Fruit fly (Drosophila melanogaster) whole organism, prepupa: Measurements from ENCODE around the gene Cyp4d20.

Source experiments
- Blimp-1 ChIP-seq: fragments of 200-800 bp; sonication (Bioruptor generic); optimal IDR thresholded peaks from 3 replicates; lab custom pipeline; 2017; ENCODE audit warnings: missing biosample characterization, missing genetic modification characterization, mild to moderate bottlenecking, moderate library complexity, missing genetic modification reagents
- CG10631 ChIP-seq: fragments of 200-800 bp; sonication (Bioruptor generic); optimal IDR thresholded peaks from 2 replicates; lab custom pipeline; 2016; ENCODE audit warnings: missing biosample characterization, missing genetic modification characterization
- CG10669 ChIP-seq: fragments of 200-800 bp; sonication (Bioruptor generic); optimal IDR thresholded peaks from 3 replicates; lab custom pipeline; 2018; ENCODE audit warnings: missing biosample characterization, mild to moderate bottlenecking, missing genetic modification characterization, moderate library complexity
- CG11294 ChIP-seq: fragments of 200-800 bp; sonication (Bioruptor generic); IDR thresholded peaks from 2 replicates; pipeline ENCODE4 v1.3.6; 2022; ENCODE audit warnings: missing biosample characterization, missing genetic modification characterization
- CG11762 ChIP-seq: fragments of 200-800 bp; sonication (Bioruptor generic); optimal IDR thresholded peaks from 3 replicates; lab custom pipeline; 2016; ENCODE audit warnings: missing biosample characterization, missing genetic modification characterization; ENCODE audit not compliant: insufficient read depth
- CG11902 ChIP-seq: fragments of 200-800 bp; sonication (Bioruptor generic); optimal IDR thresholded peaks from 3 replicates; lab custom pipeline; 2016; ENCODE audit warnings: missing biosample characterization, missing genetic modification characterization
- CG15336 ChIP-seq: fragments of 200-800 bp; sonication (Bioruptor generic); IDR thresholded peaks from 2 replicates; pipeline ENCODE4 v1.3.6; 2022; ENCODE audit warnings: missing biosample characterization, missing genetic modification characterization
- CG1621 ChIP-seq: fragments of 200-800 bp; sonication (Bioruptor generic); optimal IDR thresholded peaks from 3 replicates; lab custom pipeline; 2018; ENCODE audit warnings: missing biosample characterization, mild to moderate bottlenecking, missing genetic modification characterization
- CG16779 ChIP-seq: fragments of 200-800 bp; sonication (Bioruptor generic); optimal IDR thresholded peaks from 3 replicates; lab custom pipeline; 2017; ENCODE audit warnings: missing biosample characterization, mild to moderate bottlenecking, missing genetic modification characterization
- CG3032 ChIP-seq: fragments of 200-800 bp; optimal IDR thresholded peaks from 2 replicates; lab custom pipeline; 2019; ENCODE audit warnings: missing biosample characterization, mild to moderate bottlenecking, missing genetic modification characterization, moderate library complexity
- CG31627 ChIP-seq: fragments of 200-800 bp; sonication (Bioruptor generic); optimal IDR thresholded peaks from 3 replicates; lab custom pipeline; 2016; ENCODE audit warnings: missing biosample characterization, missing genetic modification characterization
- CG32006 ChIP-seq: fragments of 200-800 bp; sonication (Bioruptor generic); optimal IDR thresholded peaks from 3 replicates; lab custom pipeline; 2017; ENCODE audit warnings: missing biosample characterization, mild to moderate bottlenecking, missing genetic modification characterization
- CG34406 ChIP-seq: fragments of 200-800 bp; sonication (Bioruptor generic); optimal IDR thresholded peaks from 3 replicates; lab custom pipeline; 2016; ENCODE audit warnings: missing biosample characterization, missing genetic modification characterization
- CG3919 ChIP-seq: fragments of 200-800 bp; sonication (Bioruptor generic); optimal IDR thresholded peaks from 3 replicates; lab custom pipeline; 2016; ENCODE audit warnings: missing biosample characterization, missing genetic modification characterization
- CG6276 ChIP-seq: fragments of 200-800 bp; sonication (Bioruptor generic); optimal IDR thresholded peaks from 2 replicates; lab custom pipeline; 2017; ENCODE audit warnings: missing biosample characterization, mild to moderate bottlenecking, missing genetic modification characterization
- CG6808 ChIP-seq: fragments of 200-800 bp; sonication (Bioruptor generic); optimal IDR thresholded peaks from 3 replicates; lab custom pipeline; 2017; ENCODE audit warnings: missing biosample characterization, missing genetic modification characterization, mild to moderate bottlenecking, moderate library complexity, missing genetic modification reagents
- CG6854 ChIP-seq: fragments of 200-800 bp; sonication (Bioruptor generic); optimal IDR thresholded peaks from 2 replicates; lab custom pipeline; 2017; ENCODE audit warnings: missing biosample characterization, mild to moderate bottlenecking, missing genetic modification characterization
- CG7368 ChIP-seq: fragments of 200-800 bp; sonication (Bioruptor generic); optimal IDR thresholded peaks from 3 replicates; lab custom pipeline; 2016; ENCODE audit warnings: missing biosample characterization, missing genetic modification characterization
- CG8319 ChIP-seq: fragments of 200-800 bp; sonication (Bioruptor generic); optimal IDR thresholded peaks from 3 replicates; lab custom pipeline; 2016; ENCODE audit warnings: missing biosample characterization, missing genetic modification characterization
- CG8632 ChIP-seq: fragments of 200-800 bp; sonication (Bioruptor generic); optimal IDR thresholded peaks from 3 replicates; lab custom pipeline; 2016; ENCODE audit warnings: missing biosample characterization, missing genetic modification characterization
- CG9139 ChIP-seq: fragments of 200-800 bp; sonication (Bioruptor generic); optimal IDR thresholded peaks from 3 replicates; lab custom pipeline; 2017; ENCODE audit warnings: missing biosample characterization, mild to moderate bottlenecking, missing genetic modification characterization
- Eip75B ChIP-seq: fragments of 200-800 bp; sonication (Bioruptor generic); optimal IDR thresholded peaks from 3 replicates; lab custom pipeline; 2016; ENCODE audit warnings: missing biosample characterization, missing genetic modification characterization
- Eip93F ChIP-seq: fragments of 200-800 bp; sonication (Bioruptor generic); optimal IDR thresholded peaks from 2 replicates; lab custom pipeline; 2016; ENCODE audit warnings: missing biosample characterization, mild to moderate bottlenecking, missing genetic modification characterization
- Ets21C ChIP-seq: fragments of 200-800 bp; sonication (Bioruptor generic); optimal IDR thresholded peaks from 3 replicates; lab custom pipeline; 2016; ENCODE audit warnings: missing biosample characterization, missing genetic modification characterization
- Ets96B ChIP-seq: fragments of 200-800 bp; optimal IDR thresholded peaks from 2 replicates; lab custom pipeline; 2019; ENCODE audit warnings: missing biosample characterization, mild to moderate bottlenecking, missing genetic modification characterization, moderate library complexity
- Hr38 ChIP-seq: sonication (Bioruptor generic); optimal IDR thresholded peaks from 2 replicates; lab custom pipeline; 2016; ENCODE audit warnings: missing biosample characterization, missing genetic modification characterization
- Hr39 ChIP-seq: fragments of 200-800 bp; sonication (Bioruptor generic); optimal IDR thresholded peaks from 2 replicates; lab custom pipeline; 2016; ENCODE audit warnings: missing biosample characterization, missing genetic modification characterization
- Hr4 ChIP-seq: fragments of 200-800 bp; sonication (Bioruptor generic); optimal IDR thresholded peaks from 3 replicates; lab custom pipeline; 2016; ENCODE audit warnings: missing biosample characterization, missing genetic modification characterization
- Lpt ChIP-seq: fragments of 200-800 bp; sonication (Bioruptor generic); optimal IDR thresholded peaks from 3 replicates; lab custom pipeline; 2016; ENCODE audit warnings: missing biosample characterization, missing genetic modification characterization
- OdsH ChIP-seq: fragments of 200-800 bp; sonication (Bioruptor generic); optimal IDR thresholded peaks from 3 replicates; lab custom pipeline; 2016; ENCODE audit warnings: missing biosample characterization, missing genetic modification characterization
- Smox ChIP-seq: fragments of 200-800 bp; sonication (Bioruptor generic); optimal IDR thresholded peaks from 3 replicates; lab custom pipeline; 2016; ENCODE audit warnings: missing biosample characterization, missing genetic modification characterization
- Sox102F ChIP-seq: fragments of 200-800 bp; sonication (Bioruptor generic); optimal IDR thresholded peaks from 2 replicates; lab custom pipeline; 2016; ENCODE audit warnings: missing biosample characterization, mild to moderate bottlenecking, missing genetic modification characterization
- Sox14 ChIP-seq: fragments of 200-800 bp; sonication (Bioruptor generic); optimal IDR thresholded peaks from 3 replicates; lab custom pipeline; 2016; ENCODE audit warnings: missing biosample characterization, missing genetic modification characterization
- acj6 ChIP-seq: fragments of 200-800 bp; sonication (Bioruptor generic); optimal IDR thresholded peaks from 3 replicates; lab custom pipeline; 2016; ENCODE audit warnings: missing biosample characterization, missing genetic modification characterization
- cyc ChIP-seq: fragments of 200-800 bp; sonication (Bioruptor generic); optimal IDR thresholded peaks from 3 replicates; lab custom pipeline; 2016; ENCODE audit warnings: missing biosample characterization, missing genetic modification characterization
- dac ChIP-seq: fragments of 200-800 bp; sonication (Bioruptor generic); optimal IDR thresholded peaks from 2 replicates; lab custom pipeline; 2017; ENCODE audit warnings: missing biosample characterization, mild to moderate bottlenecking, missing genetic modification characterization
- dsx ChIP-seq: fragments of 200-800 bp; optimal IDR thresholded peaks from 3 replicates; lab custom pipeline; 2019; ENCODE audit warnings: missing biosample characterization, mild to moderate bottlenecking, missing genetic modification characterization, moderate library complexity; ENCODE audit not compliant: poor library complexity, severe bottlenecking
- esn ChIP-seq: fragments of 200-800 bp; sonication (Bioruptor generic); optimal IDR thresholded peaks from 2 replicates; lab custom pipeline; 2016; ENCODE audit warnings: missing biosample characterization, mild to moderate bottlenecking, missing genetic modification characterization, moderate library complexity
- fd59A ChIP-seq: fragments of 200-800 bp; sonication (Bioruptor generic); optimal IDR thresholded peaks from 2 replicates; lab custom pipeline; 2017; ENCODE audit warnings: missing biosample characterization, mild to moderate bottlenecking, missing genetic modification characterization, missing genetic modification reagents
- fd85E ChIP-seq: fragments of 200-800 bp; sonication (Bioruptor generic); optimal IDR thresholded peaks from 3 replicates; lab custom pipeline; 2016; ENCODE audit warnings: missing biosample characterization, missing genetic modification characterization
- net ChIP-seq: fragments of 200-800 bp; sonication (Bioruptor generic); optimal IDR thresholded peaks from 3 replicates; lab custom pipeline; 2016; ENCODE audit warnings: missing biosample characterization, missing genetic modification characterization
- pdm3 ChIP-seq: fragments of 200-800 bp; sonication (Bioruptor generic); optimal IDR thresholded peaks from 3 replicates; lab custom pipeline; 2016; ENCODE audit warnings: missing biosample characterization, missing genetic modification characterization
- salr ChIP-seq, 2 experiments: fragments of 200-800 bp; sonication (Bioruptor generic); optimal IDR thresholded peaks; 3 replicates each; lab custom pipeline; 2016 to 2018; ENCODE audit warnings: missing biosample characterization in 2 of 2, missing genetic modification characterization in 2 of 2, mild to moderate bottlenecking in 1 of 2
- spab ChIP-seq: fragments of 200-800 bp; sonication (Bioruptor generic); optimal IDR thresholded peaks from 2 replicates; lab custom pipeline; 2017; ENCODE audit warnings: missing biosample characterization, mild to moderate bottlenecking, missing genetic modification characterization, missing genetic modification reagents
- ss ChIP-seq, 2 experiments: fragments of 200-800 bp; sonication (Bioruptor generic); optimal IDR thresholded peaks; 2 replicates in 1 of 2; 3 replicates in 1 of 2; lab custom pipeline; 2017 to 2018; ENCODE audit warnings: mild to moderate bottlenecking in 2 of 2, missing biosample characterization in 2 of 2, missing genetic modification characterization in 2 of 2, moderate library complexity in 1 of 2
- svp ChIP-seq: fragments of 200-800 bp; sonication (Bioruptor generic); peaks from one replicate; lab custom pipeline; 2016; ENCODE audit warnings: missing biosample characterization, missing genetic modification characterization
- topi ChIP-seq: fragments of 200-800 bp; sonication (Bioruptor generic); optimal IDR thresholded peaks from 3 replicates; lab custom pipeline; 2016; ENCODE audit warnings: missing biosample characterization, missing genetic modification characterization

Cyp4d20 gene

DNA sequence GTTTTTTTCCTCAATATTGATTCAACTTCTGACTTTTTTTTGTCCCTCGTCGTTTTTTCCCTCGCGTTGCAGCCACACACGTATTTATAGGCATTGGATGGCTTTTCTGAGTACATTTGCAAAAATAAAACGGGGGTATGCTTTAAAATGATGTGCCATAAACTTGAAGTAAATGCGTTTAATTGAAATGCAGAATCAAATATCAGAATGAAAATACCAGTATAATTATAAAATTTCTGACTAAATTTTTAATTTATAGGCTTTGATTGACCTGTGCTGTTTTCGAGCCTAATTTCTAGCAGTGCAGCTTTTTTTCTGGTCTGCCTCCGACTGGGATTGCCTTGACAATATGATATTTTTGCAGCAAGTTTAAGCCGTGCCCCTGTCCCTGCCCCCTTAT is 46.9 kb downstream of the Cyp4d20 start (continued):
- TF ChIP-seq CG6808 (GFP tag; lab: Kevin White, UChicago) (peak; percentile 78), Smox (GFP tag; lab: Kevin White, UChicago) (peak; percentile 60), Hr39 (GFP tag; lab: Kevin White, UChicago) (peak; percentile 63), CG32006 (GFP tag; lab: Kevin White, UChicago) (peak; percentile 74), CG9139 (GFP tag; lab: Kevin White, UChicago) (peak; percentile 62), dsx (GFP tag; lab: Kevin White, UChicago) (peak; percentile 71), salr (GFP tag; optimal IDR thresholded peaks at IDR 0.05; lab: Kevin White, UChicago) (peak; percentile 17 to 41)

DNA sequence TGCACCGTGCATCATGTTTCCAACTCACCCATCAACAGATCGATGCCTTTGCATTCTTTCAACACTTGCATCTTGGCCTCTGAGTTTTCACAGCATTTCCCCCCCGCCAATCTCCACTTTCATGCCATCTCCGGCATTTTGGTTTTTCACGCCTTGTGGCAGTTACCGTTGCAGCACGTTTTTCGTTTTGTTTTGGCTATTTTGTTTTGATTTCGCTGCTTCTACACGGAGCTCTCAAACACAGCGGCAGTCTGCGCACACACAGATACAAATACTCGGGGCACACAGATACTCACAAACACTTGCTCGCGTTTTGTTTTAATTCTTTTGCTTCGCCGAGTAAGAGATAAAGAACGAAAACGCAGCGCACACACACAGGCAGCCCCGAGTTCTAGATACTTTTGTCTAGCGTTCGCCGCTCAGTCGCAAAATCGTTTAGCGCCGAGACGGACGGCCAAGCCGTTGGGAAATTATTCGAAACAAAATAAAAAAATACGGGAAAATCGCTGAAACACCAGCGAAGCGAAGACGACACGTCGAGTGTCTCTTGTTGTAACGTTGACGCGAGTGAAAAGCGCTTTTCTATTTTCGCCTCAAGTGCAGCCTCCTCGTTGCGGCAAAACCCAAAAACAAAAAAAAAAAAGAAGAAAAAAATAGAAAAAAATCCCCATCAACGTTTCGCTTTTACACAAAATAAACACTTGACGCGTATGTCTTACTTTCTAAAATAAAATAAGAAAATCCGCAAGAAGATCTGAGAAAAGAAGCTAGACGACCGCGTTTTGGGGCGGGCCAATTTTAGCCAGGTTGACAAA is 49.6 kb downstream of the Cyp4d20 start:
- TF ChIP-seq CG31627 (GFP tag; lab: Kevin White, UChicago) (no peak), dac (GFP tag; lab: Kevin White, UChicago) (no peak), Hr38 (GFP tag; lab: Kevin White, UChicago) (no peak), Hr39 (GFP tag; lab: Kevin White, UChicago) (no peak), svp (GFP tag; lab: Kevin White, UChicago) (peak; percentile 61), fd85E (GFP tag; lab: Kevin White, UChicago) (no peak), net (GFP tag; lab: Kevin White, UChicago) (peak; percentile 55), Eip75B (GFP tag; lab: Kevin White, UChicago) (no peak), Sox14 (GFP tag; lab: Kevin White, UChicago) (peak; percentile 23), Sox102F (GFP tag; lab: Kevin White, UChicago) (no peak), Lpt (GFP tag; lab: Kevin White, UChicago) (no peak), acj6 (GFP tag; lab: Kevin White, UChicago) (no peak), CG6808 (GFP tag; lab: Kevin White, UChicago) (peak; percentile 16), Ets96B (no peak), Eip93F (GFP tag; lab: Kevin White, UChicago) (peak; percentile 32), spab (GFP tag; lab: Kevin White, UChicago) (no peak), fd59A (no peak), CG10669 (GFP tag; lab: Kevin White, UChicago) (peak; percentile 26), CG6854 (peak; percentile 20), CG11294 (GFP tag; lab: Robert Waterston, UW) (no peak), pdm3 (GFP tag; lab: Kevin White, UChicago) (no peak), Hr4 (GFP tag; lab: Kevin White, UChicago) (peak; percentile 14), CG1621 (tag; lab: Kevin White, UChicago) (no peak), Ets21C (GFP tag; lab: Kevin White, UChicago) (no peak), cyc (GFP tag; lab: Kevin White, UChicago) (no peak), CG8632 (no peak), Blimp-1 (GFP tag; lab: Kevin White, UChicago) (no peak), CG9139 (GFP tag; lab: Kevin White, UChicago) (peak; percentile 46), CG3032 (tag; lab: Kevin White, UChicago) (no peak), esn (GFP tag; lab: Kevin White, UChicago) (no peak), CG3919 (GFP tag; lab: Kevin White, UChicago) (no peak), CG11762 (no peak), CG15336 (peak; percentile 62), Smox (GFP tag; lab: Kevin White, UChicago) (no peak), CG11902 (no peak), CG7368 (GFP tag; lab: Kevin White, UChicago) (peak; percentile 7), topi (GFP tag; lab: Kevin White, UChicago) (no peak), CG34406 (no peak), CG8319 (no peak), OdsH (GFP tag; lab: Kevin White, UChicago) (no peak), CG10631 (GFP tag; lab: Kevin White, UChicago) (no peak), dsx (GFP tag; lab: Kevin White, UChicago) (peak; percentile 50), CG6276 (GFP tag; lab: Kevin White, UChicago) (peak; percentile 78), CG16779 (tag; lab: Kevin White, UChicago) (peak; percentile 72), ss (GFP tag; optimal IDR thresholded peaks at IDR 0.05; lab: Kevin White, UChicago) (peak; percentile 57 to 64)
